Worm (Caenorhabditis elegans) whole organism, mixed stage, embryonic: ENCODE measurements around the gene soc-1.

Source experiments
- M03D4.4 ChIP-seq: sonication (generic microtip); optimal IDR thresholded peaks from 2 replicates; lab custom pipeline; 2017; ENCODE audit warnings: mild to moderate bottlenecking, missing genetic modification characterization, missing compliant biosample characterization
- bed-3 ChIP-seq: fragments of 200-800 bp; sonication (Bioruptor generic); optimal IDR thresholded peaks from 3 replicates; lab custom pipeline; 2018; ENCODE audit warnings: mild to moderate bottlenecking, missing genetic modification characterization, moderate library complexity, missing compliant biosample characterization
- blmp-1 ChIP-seq: fragments of 150-350 bp; optimal IDR thresholded peaks from 2 replicates; lab custom pipeline; 2014; ENCODE audit warnings: missing biosample characterization, missing genetic modification characterization
- ceh-39 ChIP-seq: fragments of 150-350 bp; optimal IDR thresholded peaks from 2 replicates; lab custom pipeline; 2014; ENCODE audit warnings: missing biosample characterization, missing genetic modification characterization
- ceh-43 ChIP-seq: fragments of 200-800 bp; sonication (Bioruptor generic); optimal IDR thresholded peaks from 2 replicates; lab custom pipeline; 2018; ENCODE audit warnings: mild to moderate bottlenecking, missing genetic modification characterization, moderate library complexity, missing compliant biosample characterization
- ceh-83 ChIP-seq: fragments of 200-800 bp; sonication (Bioruptor generic); optimal IDR thresholded peaks from 2 replicates; lab custom pipeline; 2018; ENCODE audit warnings: mild to moderate bottlenecking, missing genetic modification characterization, missing compliant biosample characterization
- ces-1 ChIP-seq: fragments of 150-350 bp; optimal IDR thresholded peaks from 2 replicates; lab custom pipeline; 2014; ENCODE audit warnings: missing biosample characterization, missing genetic modification reagents, missing genetic modification characterization
- cnd-1 ChIP-seq: fragments of 200-800 bp; sonication (Bioruptor generic); optimal IDR thresholded peaks from 2 replicates; lab custom pipeline; 2018; ENCODE audit warnings: mild to moderate bottlenecking, missing genetic modification characterization, missing compliant biosample characterization
- drap-1 ChIP-seq: fragments of 200-800 bp; sonication (Bioruptor generic); optimal IDR thresholded peaks from 3 replicates; lab custom pipeline; 2018; ENCODE audit warnings: mild to moderate bottlenecking, missing genetic modification characterization, missing compliant biosample characterization
- elt-1 ChIP-seq: sonication (generic microtip); optimal IDR thresholded peaks from 2 replicates; lab custom pipeline; 2017; ENCODE audit warnings: missing genetic modification characterization, mild to moderate bottlenecking, missing compliant biosample characterization, antibody characterized with exemption, moderate library complexity, borderline replicate concordance; ENCODE audit not compliant: insufficient read depth
- elt-3 ChIP-seq: fragments of 150-350 bp; optimal IDR thresholded peaks from 2 replicates; lab custom pipeline; 2014; ENCODE audit warnings: missing biosample characterization, missing genetic modification characterization
- flh-1 ChIP-seq: fragments of 200-800 bp; sonication (Bioruptor generic); optimal IDR thresholded peaks from 2 replicates; lab custom pipeline; 2018; ENCODE audit warnings: mild to moderate bottlenecking, missing genetic modification characterization, moderate library complexity, missing compliant biosample characterization
- ham-2 ChIP-seq: fragments of 200-800 bp; sonication (Bioruptor generic); optimal IDR thresholded peaks from 2 replicates; lab custom pipeline; 2018; ENCODE audit warnings: mild to moderate bottlenecking, missing genetic modification characterization, missing compliant biosample characterization
- hlh-1 ChIP-seq: fragments of 150-350 bp; optimal IDR thresholded peaks from 2 replicates; lab custom pipeline; 2014; ENCODE audit warnings: missing biosample characterization, missing genetic modification reagents, missing genetic modification characterization
- lin-13 ChIP-seq: fragments of 150-350 bp; optimal IDR thresholded peaks from 2 replicates; lab custom pipeline; 2014; ENCODE audit warnings: missing biosample characterization, missing genetic modification characterization
- lin-32 ChIP-seq: fragments of 200-800 bp; sonication (Bioruptor generic); optimal IDR thresholded peaks from 2 replicates; lab custom pipeline; 2018; ENCODE audit warnings: mild to moderate bottlenecking, missing genetic modification characterization, missing compliant biosample characterization
- lsy-2 ChIP-seq: fragments of 150-350 bp; optimal IDR thresholded peaks from 2 replicates; lab custom pipeline; 2014; ENCODE audit warnings: missing biosample characterization, missing genetic modification characterization
- mab-5 ChIP-seq: fragments of 150-350 bp; optimal IDR thresholded peaks from 2 replicates; lab custom pipeline; 2014; ENCODE audit warnings: missing biosample characterization, missing genetic modification characterization
- mep-1 ChIP-seq: fragments of 150-350 bp; optimal IDR thresholded peaks from 2 replicates; lab custom pipeline; 2017; ENCODE audit warnings: missing biosample characterization, missing genetic modification reagents, missing genetic modification characterization, inconsistent platforms
- mls-2 ChIP-seq: sonication (generic microtip); optimal IDR thresholded peaks from 2 replicates; lab custom pipeline; 2016; ENCODE audit warnings: mild to moderate bottlenecking, missing genetic modification characterization, moderate library complexity, missing compliant biosample characterization
- nhr-12 ChIP-seq: fragments of 150-350 bp; optimal IDR thresholded peaks from 2 replicates; lab custom pipeline; 2014; ENCODE audit warnings: missing biosample characterization, missing genetic modification characterization
- nhr-2 ChIP-seq: fragments of 150-350 bp; optimal IDR thresholded peaks from 2 replicates; lab custom pipeline; 2014; ENCODE audit warnings: missing biosample characterization, missing genetic modification characterization
- nhr-237 ChIP-seq: fragments of 150-350 bp; optimal IDR thresholded peaks from 2 replicates; lab custom pipeline; 2014; ENCODE audit warnings: missing biosample characterization, missing genetic modification characterization
- nhr-28 ChIP-seq: fragments of 150-350 bp; optimal IDR thresholded peaks from 2 replicates; lab custom pipeline; 2014; ENCODE audit warnings: missing biosample characterization, missing genetic modification characterization
- nhr-76 ChIP-seq: sonication (generic microtip); optimal IDR thresholded peaks from 2 replicates; lab custom pipeline; 2017; ENCODE audit warnings: missing biosample characterization, missing genetic modification characterization
- pha-4 ChIP-seq: fragments of 150-350 bp; optimal IDR thresholded peaks from 2 replicates; lab custom pipeline; 2018; ENCODE audit warnings: missing biosample characterization, missing genetic modification reagents, missing genetic modification characterization
- sem-2 ChIP-seq: fragments of 200-800 bp; sonication (Bioruptor generic); optimal IDR thresholded peaks from 2 replicates; lab custom pipeline; 2018; ENCODE audit warnings: mild to moderate bottlenecking, missing genetic modification characterization, missing compliant biosample characterization
- snpc-4 ChIP-seq: fragments of 150-350 bp; optimal IDR thresholded peaks from 2 replicates; lab custom pipeline; 2014; ENCODE audit warnings: missing biosample characterization, missing genetic modification characterization
- sptf-1 ChIP-seq: sonication (generic microtip); optimal IDR thresholded peaks from 2 replicates; lab custom pipeline; 2017; ENCODE audit warnings: mild to moderate bottlenecking, missing genetic modification characterization, moderate library complexity, missing compliant biosample characterization
- tbx-8 ChIP-seq: fragments of 200-800 bp; sonication (Bioruptor generic); optimal IDR thresholded peaks from 2 replicates; lab custom pipeline; 2018; ENCODE audit warnings: mild to moderate bottlenecking, missing genetic modification characterization, moderate library complexity, missing compliant biosample characterization
- unc-120 ChIP-seq: sonication (generic microtip); optimal IDR thresholded peaks from 2 replicates; lab custom pipeline; 2017; ENCODE audit warnings: missing genetic modification characterization, missing compliant biosample characterization; ENCODE audit not compliant: poor library complexity, severe bottlenecking
- unc-39 ChIP-seq: fragments of 150-350 bp; optimal IDR thresholded peaks from 2 replicates; lab custom pipeline; 2014; ENCODE audit warnings: missing biosample characterization, missing genetic modification characterization
- unc-62 ChIP-seq: fragments of 150-350 bp; optimal IDR thresholded peaks from 2 replicates; lab custom pipeline; 2014; ENCODE audit warnings: missing biosample characterization, missing genetic modification reagents, missing genetic modification characterization
- zip-8 ChIP-seq: fragments of 150-350 bp; optimal IDR thresholded peaks from 2 replicates; lab custom pipeline; 2014; ENCODE audit warnings: missing biosample characterization, missing genetic modification characterization
- ztf-11 ChIP-seq: fragments of 150-350 bp; optimal IDR thresholded peaks from 2 replicates; lab custom pipeline; 2014; ENCODE audit warnings: missing biosample characterization, missing genetic modification characterization

Gene soc-1

ce11 chrV:4642691-4643090 lies at the start of gene soc-1:
soc-1 (plus strand) TSS chrV:4642952.
- TF ChIP-seq pha-4 (tag; lab: Kevin White, UChicago) (no peak), nhr-2 (tag; lab: Kevin White, UChicago) (no peak), lin-13 (tag; lab: Kevin White, UChicago) (no peak), mab-5 (no peak), nhr-76 (tag; lab: Kevin White, UChicago) (no peak), unc-39 (tag; lab: Kevin White, UChicago) (no peak), sptf-1 (no peak), ces-1 (no peak), mls-2 (no peak), flh-1 (no peak), blmp-1 (tag; lab: Kevin White, UChicago) (no peak), ceh-83 (GFP tag; lab: Kevin White, UChicago) (no peak), cnd-1 (no peak), sem-2 (no peak), unc-120 (tag; lab: Kevin White, UChicago) (no peak), ham-2 (GFP tag; lab: Kevin White, UChicago) (no peak), ceh-43 (GFP tag; lab: Kevin White, UChicago) (no peak)

ce11 chrV:4598489-4598888 lies 44.3 kb upstream of the soc-1 start:
- TF ChIP-seq ceh-83 (GFP tag; lab: Kevin White, UChicago) = no peak
- TF ChIP-seq ham-2 (GFP tag; lab: Kevin White, UChicago) = no peak
- TF ChIP-seq ceh-39 (tag; lab: Kevin White, UChicago) = no peak
- TF ChIP-seq hlh-1 (tag; lab: Kevin White, UChicago) = no peak
- no peak for TF ChIP-seq sptf-1
- TF ChIP-seq sem-2 = no peak
- no peak for TF ChIP-seq tbx-8 (GFP tag; lab: Kevin White, UChicago)
- no peak for TF ChIP-seq ztf-11 (tag; lab: Kevin White, UChicago)
- no peak for TF ChIP-seq blmp-1 (tag; lab: Kevin White, UChicago)
- no peak for TF ChIP-seq unc-120 (tag; lab: Kevin White, UChicago)
- TF ChIP-seq nhr-2 (tag; lab: Kevin White, UChicago) = no peak
- no peak for TF ChIP-seq flh-1
- TF ChIP-seq cnd-1 = no peak
- no peak for TF ChIP-seq elt-3
- TF ChIP-seq ceh-43 (GFP tag; lab: Kevin White, UChicago) = no peak
- no peak for TF ChIP-seq unc-62

- no peak for TF ChIP-seq ces-1
- no peak for TF ChIP-seq unc-62
- no peak for TF ChIP-seq drap-1 (GFP tag; lab: Kevin White, UChicago)
- no peak for TF ChIP-seq elt-3
- no peak for TF ChIP-seq nhr-12 (tag; lab: Kevin White, UChicago)
- TF ChIP-seq nhr-2 (tag; lab: Kevin White, UChicago) = no peak
- TF ChIP-seq ham-2 (GFP tag; lab: Kevin White, UChicago) = no peak
- TF ChIP-seq, all 35 proteins: peak for 0
These were observed 43.5 kb upstream of the soc-1 start for ce11 chrV:4599225-4599624.

ce11 chrV:4606828-4607227 lies 35.9 kb upstream of the soc-1 start, which contains the start of gene txt-6:
txt-6 (minus strand) TSS chrV:4606928.
- TF ChIP-seq unc-62 = no peak
- no peak for TF ChIP-seq elt-3
- no peak for TF ChIP-seq nhr-237 (tag; lab: Kevin White, UChicago)
- TF ChIP-seq bed-3 (GFP tag; lab: Kevin White, UChicago) = no peak

DNA sequence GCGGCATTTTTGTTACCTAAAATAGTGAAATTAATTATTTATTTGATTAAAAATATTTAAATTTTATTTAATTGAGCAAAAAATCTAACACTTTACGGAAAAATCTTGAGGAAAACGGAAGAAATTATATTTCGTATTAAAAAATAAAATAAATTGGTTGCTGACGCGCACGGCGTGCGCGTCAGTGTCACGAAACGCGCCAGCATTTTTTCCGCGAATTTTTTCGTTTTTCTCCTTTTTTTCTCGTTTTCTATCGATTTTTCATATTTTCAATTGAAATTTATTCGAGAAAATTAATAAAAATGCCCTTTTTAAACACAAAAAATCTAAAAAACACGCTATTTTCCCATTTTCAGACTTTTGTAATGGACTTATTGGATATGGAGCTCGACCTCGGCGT lies 26.9 kb upstream of the soc-1 start, which contains the start of the genes Y61A9LA.10 and F54D11.4:
TSS of gene Y61A9LA.10 (minus strand) at position 16 of the 400 bp plus-strand sequence.
TSS of gene F54D11.4 (plus strand) at position 350 of the 400 bp plus-strand sequence.
- peak; percentile 64 for TF ChIP-seq sptf-1
- TF ChIP-seq zip-8 (tag; lab: Kevin White, UChicago) = no peak
- TF ChIP-seq ceh-39 (tag; lab: Kevin White, UChicago) = peak; percentile 13
- TF ChIP-seq lsy-2 = peak; percentile 20
- no peak for TF ChIP-seq flh-1
- peak; percentile 22 for TF ChIP-seq ceh-43 (GFP tag; lab: Kevin White, UChicago)
- TF ChIP-seq nhr-28 (tag; lab: Kevin White, UChicago) = no peak
- TF ChIP-seq elt-3 = no peak
- no peak for TF ChIP-seq sem-2
- TF ChIP-seq nhr-76 (tag; lab: Kevin White, UChicago) = no peak
- TF ChIP-seq tbx-8 (GFP tag; lab: Kevin White, UChicago) = no peak
- peak; percentile 65 for TF ChIP-seq ces-1
- TF ChIP-seq elt-1 (tag; lab: Kevin White, UChicago) = no peak
- TF ChIP-seq hlh-1 (tag; lab: Kevin White, UChicago) = no peak
- no peak for TF ChIP-seq blmp-1 (tag; lab: Kevin White, UChicago)
- TF ChIP-seq ztf-11 (tag; lab: Kevin White, UChicago) = no peak
- peak; percentile 4 for TF ChIP-seq bed-3 (GFP tag; lab: Kevin White, UChicago)
- TF ChIP-seq nhr-2 (tag; lab: Kevin White, UChicago) = no peak
- TF ChIP-seq snpc-4 = no peak
- TF ChIP-seq mep-1 (tag; lab: Kevin White, UChicago) = peak; percentile 75
- peak; percentile 14 for TF ChIP-seq nhr-237 (tag; lab: Kevin White, UChicago)
- TF ChIP-seq mab-5 = no peak
- peak; percentile 42 for TF ChIP-seq M03D4.4 (tag; lab: Kevin White, UChicago)
- TF ChIP-seq lin-32 (GFP tag; lab: Kevin White, UChicago) = no peak
